Worm (Caenorhabditis elegans) whole organism, mixed stage, embryonic: ENCODE results near the gene T02H6.10.

Experiments used
- M03D4.4 ChIP-seq: sonication (generic microtip); optimal IDR thresholded peaks from 2 replicates; lab custom pipeline; 2017; ENCODE audit warnings: mild to moderate bottlenecking, missing genetic modification characterization, missing compliant biosample characterization
- ces-1 ChIP-seq: fragments of 150-350 bp; optimal IDR thresholded peaks from 2 replicates; lab custom pipeline; 2014; ENCODE audit warnings: missing biosample characterization, missing genetic modification reagents, missing genetic modification characterization
- elt-1 ChIP-seq: sonication (generic microtip); optimal IDR thresholded peaks from 2 replicates; lab custom pipeline; 2017; ENCODE audit warnings: missing genetic modification characterization, mild to moderate bottlenecking, missing compliant biosample characterization, antibody characterized with exemption, moderate library complexity, borderline replicate concordance; ENCODE audit not compliant: insufficient read depth
- elt-3 ChIP-seq: fragments of 150-350 bp; optimal IDR thresholded peaks from 2 replicates; lab custom pipeline; 2014; ENCODE audit warnings: missing biosample characterization, missing genetic modification characterization
- mep-1 ChIP-seq: fragments of 150-350 bp; optimal IDR thresholded peaks from 2 replicates; lab custom pipeline; 2017; ENCODE audit warnings: missing biosample characterization, missing genetic modification reagents, missing genetic modification characterization, inconsistent platforms
- mls-2 ChIP-seq: sonication (generic microtip); optimal IDR thresholded peaks from 2 replicates; lab custom pipeline; 2016; ENCODE audit warnings: mild to moderate bottlenecking, missing genetic modification characterization, moderate library complexity, missing compliant biosample characterization
- nhr-237 ChIP-seq: fragments of 150-350 bp; optimal IDR thresholded peaks from 2 replicates; lab custom pipeline; 2014; ENCODE audit warnings: missing biosample characterization, missing genetic modification characterization
- nhr-76 ChIP-seq: sonication (generic microtip); optimal IDR thresholded peaks from 2 replicates; lab custom pipeline; 2017; ENCODE audit warnings: missing biosample characterization, missing genetic modification characterization
- zip-8 ChIP-seq: fragments of 150-350 bp; optimal IDR thresholded peaks from 2 replicates; lab custom pipeline; 2014; ENCODE audit warnings: missing biosample characterization, missing genetic modification characterization

DNA sequence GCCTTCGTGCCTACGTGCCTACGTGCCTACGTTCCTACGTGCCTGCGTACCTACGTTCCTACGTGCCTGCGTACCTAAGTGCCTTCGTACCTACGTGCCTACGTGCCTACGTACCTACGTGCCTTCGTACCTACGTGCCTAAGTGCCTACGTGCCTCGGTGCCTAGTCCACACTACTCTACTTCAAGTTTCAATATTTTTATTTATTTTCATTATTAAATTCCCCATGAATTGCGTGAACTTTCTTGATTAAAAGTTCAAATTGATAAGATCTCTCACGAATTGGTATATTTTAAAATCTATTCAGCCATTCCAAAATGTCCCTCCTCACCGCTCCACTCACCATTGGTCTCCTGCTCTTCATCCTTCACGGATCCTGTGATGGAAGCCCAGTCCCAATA is 6.4 kb downstream of the T02H6.10 start, which contains the start of gene Y39F10C.3:
- TF ChIP-seq ces-1 (GFP tag; lab: Kevin White, UChicago), result no peak
- no peak for TF ChIP-seq nhr-76
- TF ChIP-seq elt-1 (tag; lab: Kevin White, UChicago), result no peak
- TF ChIP-seq mep-1, result no peak
- no peak for TF ChIP-seq elt-3 (tag; lab: Kevin White, UChicago)
- no peak for TF ChIP-seq nhr-237 (tag; lab: Kevin White, UChicago)
- TF ChIP-seq M03D4.4 (tag; lab: Kevin White, UChicago), result no peak
- no peak for TF ChIP-seq mls-2 (tag; lab: Kevin White, UChicago)
- no peak for TF ChIP-seq zip-8 (tag; lab: Kevin White, UChicago)
